Worm (Caenorhabditis elegans) whole organism, young adult: Measurements from ENCODE around the gene Y54G2A.13.

Source experiments
- B0035.1 ChIP-seq: sonication (generic microtip); optimal IDR thresholded peaks from 2 replicates; lab custom pipeline; 2016; ENCODE audit warnings: missing genetic modification characterization, mild to moderate bottlenecking, missing compliant biosample characterization, missing genotype, missing genetic modification reagents
- C06A6.2 ChIP-seq: fragments of 200-800 bp; sonication (Bioruptor generic); conservative IDR thresholded peaks from 2 replicates; pipeline ENCODE4 v1.3.6; 2022; ENCODE audit warnings: missing genetic modification characterization, missing compliant biosample characterization
- C17E4.6 ChIP-seq: fragments of 200-800 bp; sonication (Bioruptor generic); IDR thresholded peaks from 2 replicates; pipeline ENCODE4 v1.3.6; 2022; ENCODE audit warnings: missing genetic modification reagents, missing genetic modification characterization, missing compliant biosample characterization
- F52B5.7 ChIP-seq: sonication (generic microtip); optimal IDR thresholded peaks from 2 replicates; lab custom pipeline; 2016; ENCODE audit warnings: mild to moderate bottlenecking, missing genetic modification characterization, missing compliant biosample characterization
- K12H6.12 ChIP-seq: fragments of 200-800 bp; sonication (Bioruptor generic); optimal IDR thresholded peaks from 2 replicates; lab custom pipeline; 2018; ENCODE audit warnings: mild to moderate bottlenecking, missing genetic modification characterization, missing compliant biosample characterization
- T26A5.8 ChIP-seq: sonication (generic microtip); optimal IDR thresholded peaks from 2 replicates; lab custom pipeline; 2016; ENCODE audit warnings: missing genetic modification characterization, missing compliant biosample characterization
- Y56A3A.18 ChIP-seq: fragments of 200-800 bp; sonication (Bioruptor generic); IDR thresholded peaks from 2 replicates; pipeline ENCODE4 v1.3.6; 2022; ENCODE audit warnings: missing genetic modification reagents, missing genetic modification characterization, missing compliant biosample characterization
- Y67H2A.10 ChIP-seq: fragments of 200-800 bp; sonication (Bioruptor generic); conservative IDR thresholded peaks from 2 replicates; pipeline ENCODE4 v1.3.6; 2022; ENCODE audit warnings: missing genetic modification reagents, missing genetic modification characterization, missing compliant biosample characterization
- akir-1 ChIP-seq: fragments of 200-800 bp; sonication (Bioruptor generic); optimal IDR thresholded peaks from 2 replicates; lab custom pipeline; 2018; ENCODE audit warnings: mild to moderate bottlenecking, missing genetic modification characterization, moderate library complexity, missing compliant biosample characterization
- ama-1 ChIP-seq, 3 experiments: fragments of 150-350 bp in 1 of 3; sonication (generic microtip) in 2 of 3; optimal IDR thresholded peaks; 2 replicates each; lab custom pipeline; 2014 to 2018; ENCODE audit warnings: missing biosample characterization in 2 of 3, missing genetic modification characterization in 2 of 3, missing genetic modification reagents in 2 of 3
- ccch-3 ChIP-seq: fragments of 200-800 bp; sonication (Bioruptor generic); optimal IDR thresholded peaks from 2 replicates; lab custom pipeline; 2018; ENCODE audit warnings: mild to moderate bottlenecking, missing genetic modification characterization, missing compliant biosample characterization
- cebp-2 ChIP-seq: fragments of 200-800 bp; sonication (Bioruptor generic); IDR thresholded peaks from 2 replicates; pipeline ENCODE4 v1.3.6; 2022; ENCODE audit warnings: missing genetic modification characterization, missing compliant biosample characterization
- ceh-79 ChIP-seq: sonication (generic microtip); optimal IDR thresholded peaks from 2 replicates; lab custom pipeline; 2017; ENCODE audit warnings: mild to moderate bottlenecking, missing genetic modification characterization, missing compliant biosample characterization
- dox-1 ChIP-seq: fragments of 200-800 bp; sonication (Bioruptor generic); IDR thresholded peaks from 2 replicates; pipeline ENCODE4 v1.3.6; 2022; ENCODE audit warnings: missing genetic modification reagents, missing genetic modification characterization, missing compliant biosample characterization
- dpff-1 ChIP-seq: sonication (generic microtip); optimal IDR thresholded peaks from 2 replicates; lab custom pipeline; 2017; ENCODE audit warnings: mild to moderate bottlenecking, missing genetic modification characterization, missing compliant biosample characterization
- dpl-1 ChIP-seq: fragments of 150-350 bp; optimal IDR thresholded peaks from 2 replicates; lab custom pipeline; 2014; ENCODE audit warnings: missing biosample characterization, missing genetic modification reagents, missing genetic modification characterization
- egl-18 ChIP-seq: fragments of 200-800 bp; sonication (Bioruptor generic); IDR thresholded peaks from 2 replicates; pipeline ENCODE4 v1.3.6; 2022; ENCODE audit warnings: missing genetic modification reagents, missing genetic modification characterization, missing compliant biosample characterization
- ekl-4 ChIP-seq: fragments of 200-800 bp; sonication (Bioruptor generic); IDR thresholded peaks from 2 replicates; pipeline ENCODE4 v1.3.6; 2022; ENCODE audit warnings: missing genetic modification reagents, missing genetic modification characterization, missing compliant biosample characterization
- gei-17 ChIP-seq: fragments of 200-800 bp; sonication (Bioruptor generic); optimal IDR thresholded peaks from 2 replicates; lab custom pipeline; 2018; ENCODE audit warnings: mild to moderate bottlenecking, missing genetic modification characterization, missing compliant biosample characterization
- him-1 ChIP-seq: sonication (generic microtip); optimal IDR thresholded peaks from 2 replicates; lab custom pipeline; 2016; ENCODE audit warnings: missing genotype, missing genetic modification reagents, missing genetic modification characterization, missing compliant biosample characterization
- hlh-26 ChIP-seq: fragments of 200-800 bp; sonication (Bioruptor generic); conservative IDR thresholded peaks from 2 replicates; pipeline ENCODE4 v1.3.6; 2022; ENCODE audit warnings: missing genetic modification reagents, missing genetic modification characterization, missing compliant biosample characterization
- hrde-1 ChIP-seq: sonication (generic microtip); optimal IDR thresholded peaks from 2 replicates; lab custom pipeline; 2016; ENCODE audit warnings: missing genetic modification characterization, mild to moderate bottlenecking, missing compliant biosample characterization, moderate library complexity, missing genotype, missing genetic modification reagents, borderline replicate concordance
- hsf-1 ChIP-seq: fragments of 200-800 bp; sonication (Bioruptor generic); IDR thresholded peaks from 2 replicates; pipeline ENCODE4 v1.3.6; 2022; ENCODE audit warnings: missing genetic modification reagents, missing genetic modification characterization, missing compliant biosample characterization
- lag-1 ChIP-seq: fragments of 200-800 bp; sonication (Bioruptor generic); IDR thresholded peaks from 2 replicates; pipeline ENCODE4 v1.3.6; 2022; ENCODE audit warnings: missing genetic modification reagents, missing genetic modification characterization, missing compliant biosample characterization
- lin-35 ChIP-seq, 3 experiments: fragments of 150-350 bp in 2 of 3; sonication (generic microtip) in 1 of 3; optimal IDR thresholded peaks; 2 replicates each; lab custom pipeline; 2014 to 2018; ENCODE audit warnings: missing biosample characterization in 3 of 3, missing genetic modification characterization in 3 of 3, missing genetic modification reagents in 3 of 3
- lin-40 ChIP-seq: sonication (generic microtip); optimal IDR thresholded peaks from 2 replicates; lab custom pipeline; 2016; ENCODE audit warnings: missing genetic modification characterization, mild to moderate bottlenecking, missing compliant biosample characterization, missing genotype, missing genetic modification reagents
- lin-54 ChIP-seq: fragments of 200-800 bp; sonication (Bioruptor generic); optimal IDR thresholded peaks from 2 replicates; lab custom pipeline; 2018; ENCODE audit warnings: mild to moderate bottlenecking, missing genetic modification characterization, missing compliant biosample characterization
- lsl-1 ChIP-seq: fragments of 200-800 bp; sonication (Bioruptor generic); optimal IDR thresholded peaks from 2 replicates; lab custom pipeline; 2018; ENCODE audit warnings: mild to moderate bottlenecking, missing genetic modification characterization, moderate library complexity, missing compliant biosample characterization
- lsy-27 ChIP-seq: sonication (generic microtip); optimal IDR thresholded peaks from 2 replicates; lab custom pipeline; 2017; ENCODE audit warnings: missing genetic modification characterization, mild to moderate bottlenecking, missing compliant biosample characterization, antibody characterized with exemption, missing genotype, borderline replicate concordance; ENCODE audit not compliant: insufficient read depth
- madf-3 ChIP-seq: fragments of 200-800 bp; sonication (Bioruptor generic); IDR thresholded peaks from 2 replicates; pipeline ENCODE4 v1.3.6; 2022; ENCODE audit warnings: missing genetic modification reagents, missing genetic modification characterization, missing compliant biosample characterization
- madf-8 ChIP-seq: fragments of 200-800 bp; sonication (Bioruptor generic); conservative IDR thresholded peaks from 2 replicates; pipeline ENCODE4 v1.3.6; 2022; ENCODE audit warnings: missing genetic modification reagents, missing genetic modification characterization, missing compliant biosample characterization
- mel-28 ChIP-seq: sonication (generic microtip); optimal IDR thresholded peaks from 2 replicates; lab custom pipeline; 2016; ENCODE audit warnings: borderline replicate concordance, mild to moderate bottlenecking, missing genetic modification characterization, missing compliant biosample characterization
- nfya-2 ChIP-seq: fragments of 200-800 bp; sonication (Bioruptor generic); IDR thresholded peaks from 2 replicates; pipeline ENCODE4 v1.3.6; 2022; ENCODE audit warnings: missing genetic modification reagents, missing genetic modification characterization, missing compliant biosample characterization
- nfyb-1 ChIP-seq: fragments of 200-800 bp; sonication (Bioruptor generic); IDR thresholded peaks from 2 replicates; pipeline ENCODE4 v1.3.6; 2022; ENCODE audit warnings: missing genetic modification reagents, missing genetic modification characterization, missing compliant biosample characterization
- nhr-120 ChIP-seq: fragments of 200-800 bp; sonication (Bioruptor generic); IDR thresholded peaks from 2 replicates; pipeline ENCODE4 v1.3.6; 2022; ENCODE audit warnings: missing genetic modification characterization, missing compliant biosample characterization
- nhr-27 ChIP-seq: fragments of 200-800 bp; sonication (Bioruptor generic); optimal IDR thresholded peaks from 2 replicates; lab custom pipeline; 2018; ENCODE audit warnings: mild to moderate bottlenecking, missing genetic modification characterization, moderate library complexity, missing compliant biosample characterization
- nhr-90 ChIP-seq: sonication (generic microtip); optimal IDR thresholded peaks from 2 replicates; lab custom pipeline; 2016; ENCODE audit warnings: missing genotype, mild to moderate bottlenecking, missing genetic modification characterization, missing compliant biosample characterization
- pbrm-1 ChIP-seq: fragments of 200-800 bp; sonication (Bioruptor generic); IDR thresholded peaks from 2 replicates; pipeline ENCODE4 v1.3.6; 2022; ENCODE audit warnings: missing genetic modification reagents, missing genetic modification characterization, missing compliant biosample characterization
- somi-1 ChIP-seq: fragments of 200-800 bp; sonication (Bioruptor generic); optimal IDR thresholded peaks from 2 replicates; lab custom pipeline; 2018; ENCODE audit warnings: mild to moderate bottlenecking, missing genetic modification characterization, missing compliant biosample characterization
- unc-130 ChIP-seq: sonication (generic microtip); optimal IDR thresholded peaks from 2 replicates; lab custom pipeline; 2016; ENCODE audit warnings: missing genetic modification reagents, missing genetic modification characterization, missing compliant biosample characterization
- xnd-1 ChIP-seq: sonication (generic microtip); optimal IDR thresholded peaks from 2 replicates; lab custom pipeline; 2016; ENCODE audit warnings: missing genotype, missing genetic modification reagents, missing genetic modification characterization, missing compliant biosample characterization
- ztf-22 ChIP-seq: fragments of 200-800 bp; sonication (Bioruptor generic); optimal IDR thresholded peaks from 2 replicates; lab custom pipeline; 2018; ENCODE audit warnings: mild to moderate bottlenecking, missing genetic modification characterization, moderate library complexity, missing compliant biosample characterization
- ztf-26 ChIP-seq: sonication (generic microtip); optimal IDR thresholded peaks from 2 replicates; lab custom pipeline; 2017; ENCODE audit warnings: missing genetic modification characterization, missing compliant biosample characterization
- ztf-28 ChIP-seq: fragments of 200-800 bp; sonication (Bioruptor generic); IDR thresholded peaks from 2 replicates; pipeline ENCODE4 v1.3.6; 2022; ENCODE audit warnings: missing genetic modification reagents, missing genetic modification characterization, missing compliant biosample characterization
- ztf-3 ChIP-seq: fragments of 200-800 bp; sonication (Bioruptor generic); optimal IDR thresholded peaks from 2 replicates; lab custom pipeline; 2018; ENCODE audit warnings: mild to moderate bottlenecking, missing genetic modification characterization, missing compliant biosample characterization

The Y54G2A.13 gene

ce11 chrIV:2770835-2771234, 48.7 kb downstream of the Y54G2A.13 start (continued):
- TF ChIP-seq lin-54 (GFP tag; lab: Kevin White, UChicago): no peak
- no peak for TF ChIP-seq C06A6.2 (GFP tag; lab: Robert Waterston, UW)
- 0 out of 2 replicates have a peak, but pooled peaks have one; percentile 10 for TF ChIP-seq Y67H2A.10 (GFP tag; lab: Robert Waterston, UW)
- TF ChIP-seq lin-35 (GFP tag; optimal IDR thresholded peaks at IDR 0.05; lab: Kevin White, UChicago): no peak
- peak; percentile 12 for TF ChIP-seq ztf-26
- TF ChIP-seq hrde-1 (tag; lab: Kevin White, UChicago): no peak
- no peak for TF ChIP-seq madf-8 (GFP tag; lab: Robert Waterston, UW)
- TF ChIP-seq akir-1: no peak
- 0 out of 2 replicates have a peak, but pooled peaks have one; percentile 27 for TF ChIP-seq nhr-120 (GFP tag; lab: Robert Waterston, UW)
- TF ChIP-seq nfya-2 (GFP tag; lab: Robert Waterston, UW): no peak
- TF ChIP-seq xnd-1 (tag; lab: Kevin White, UChicago): no peak
- no peak for TF ChIP-seq ccch-3 (GFP tag; lab: Kevin White, UChicago)
- no peak for TF ChIP-seq him-1
- TF ChIP-seq, all 124 proteins: peak for 8

- TF ChIP-seq somi-1 (GFP tag; lab: Kevin White, UChicago) (peak; percentile 7), lag-1 (no peak)
These were observed 49.5 kb downstream of the Y54G2A.13 start for ce11 chrIV:2770067-2770466.

- TF ChIP-seq ceh-79 (tag; lab: Kevin White, UChicago) (peak; percentile 64), B0035.1 (tag; lab: Kevin White, UChicago) (no peak), T26A5.8 (no peak), ekl-4 (0 out of 2 replicates have a peak, but pooled peaks have one; percentile 8), cebp-2 (GFP tag; lab: Robert Waterston, UW) (no peak), dpl-1 (no peak), lsy-27 (tag; lab: Kevin White, UChicago) (no peak), unc-130 (GFP tag; lab: Kevin White, UChicago) (no peak), gei-17 (GFP tag; lab: Kevin White, UChicago) (no peak), ama-1 (optimal IDR thresholded peaks at IDR 0.05; lab: Kevin White, UChicago) (no peak), ama-1 (GFP tag; optimal IDR thresholded peaks at IDR 0.05; lab: Kevin White, UChicago) (no peak), lsl-1 (GFP tag; lab: Kevin White, UChicago) (no peak), C17E4.6 (no peak), dpff-1 (tag; lab: Kevin White, UChicago) (peak; percentile 71), nhr-27 (tag; lab: Kevin White, UChicago) (no peak), somi-1 (GFP tag; lab: Kevin White, UChicago) (no peak), mel-28 (no peak), ztf-22 (GFP tag; lab: Kevin White, UChicago) (no peak), F52B5.7 (tag; lab: Kevin White, UChicago) (peak; percentile 69), egl-18 (no peak), ztf-28 (GFP tag; lab: Robert Waterston, UW) (no peak), ztf-3 (GFP tag; lab: Kevin White, UChicago) (no peak), madf-3 (GFP tag; lab: Robert Waterston, UW) (no peak), dox-1 (GFP tag; lab: Robert Waterston, UW) (peak; percentile 27; the same call in 1 of the 2 replicates), nfyb-1 (GFP tag; lab: Robert Waterston, UW) (no peak), Y56A3A.18 (GFP tag; lab: Robert Waterston, UW) (no peak), nhr-90 (no peak), hsf-1 (GFP tag; lab: Robert Waterston, UW) (no peak), lin-40 (tag; lab: Kevin White, UChicago) (peak; percentile 7), pbrm-1 (no peak; the same call in 1 of the 2 replicates), hlh-26 (GFP tag; lab: Robert Waterston, UW) (no peak), K12H6.12 (tag; lab: Kevin White, UChicago) (no peak)
These were observed 54.4 kb downstream of the Y54G2A.13 start for ce11 chrIV:2765048-2765708.
